Worm (Caenorhabditis elegans): ENCODE measurements around the gene F55G7.3.

ce11 chrX:11962050-11962788 is 20.4 kb upstream of the F55G7.3 start:
- TF ChIP-seq mdl-1 (tag; optimal IDR thresholded peaks at IDR 0.05) (no peak), hlh-4 (tag; optimal IDR thresholded peaks at IDR 0.05) (no peak), ztf-4 (tag; optimal IDR thresholded peaks at IDR 0.05) (no peak), fkh-10 (GFP tag; optimal IDR thresholded peaks at IDR 0.05) (no peak), nhr-90 (tag; optimal IDR thresholded peaks at IDR 0.05; ENCODE audit: poor library complexity) (no peak), nhr-11 (tag; optimal IDR thresholded peaks at IDR 0.05) (no peak), ama-1 (optimal IDR thresholded peaks at IDR 0.05) (no peak), nhr-20 (tag; optimal IDR thresholded peaks at IDR 0.05) (no peak), nhr-77 (tag; optimal IDR thresholded peaks at IDR 0.05) (no peak), hpl-2 (GFP tag; optimal IDR thresholded peaks at IDR 0.05) (no peak), irx-1 (tag; optimal IDR thresholded peaks at IDR 0.05) (no peak)
